Worm (Caenorhabditis elegans): ENCODE measurements around the gene nhr-291.

Gene nhr-291

ce11 chrV:15347292-15347691, 28.5 kb downstream of the nhr-291 start, which contains the start of gene C29F3.3:
Gene C29F3.3, minus strand, starts transcription at chrV:15347392.
- TF ChIP-seq sem-2 (GFP tag; optimal IDR thresholded peaks at IDR 0.05) (no peak), snpc-4 (tag; optimal IDR thresholded peaks at IDR 0.05) (no peak), lin-32 (GFP tag; optimal IDR thresholded peaks at IDR 0.05) (no peak), mls-2 (tag; optimal IDR thresholded peaks at IDR 0.05) (no peak), ces-1 (GFP tag; optimal IDR thresholded peaks at IDR 0.05) (no peak), ceh-43 (GFP tag; optimal IDR thresholded peaks at IDR 0.05) (no peak), flh-1 (GFP tag; optimal IDR thresholded peaks at IDR 0.05) (no peak), nhr-12 (tag; optimal IDR thresholded peaks at IDR 0.05) (no peak), lin-13 (tag; optimal IDR thresholded peaks at IDR 0.05) (no peak), tbx-8 (GFP tag; optimal IDR thresholded peaks at IDR 0.05) (no peak), ztf-11 (tag; optimal IDR thresholded peaks at IDR 0.05) (no peak), ceh-83 (GFP tag; optimal IDR thresholded peaks at IDR 0.05) (no peak), nhr-2 (tag; optimal IDR thresholded peaks at IDR 0.05) (no peak), elt-3 (tag; optimal IDR thresholded peaks at IDR 0.05) (no peak)

DNA sequence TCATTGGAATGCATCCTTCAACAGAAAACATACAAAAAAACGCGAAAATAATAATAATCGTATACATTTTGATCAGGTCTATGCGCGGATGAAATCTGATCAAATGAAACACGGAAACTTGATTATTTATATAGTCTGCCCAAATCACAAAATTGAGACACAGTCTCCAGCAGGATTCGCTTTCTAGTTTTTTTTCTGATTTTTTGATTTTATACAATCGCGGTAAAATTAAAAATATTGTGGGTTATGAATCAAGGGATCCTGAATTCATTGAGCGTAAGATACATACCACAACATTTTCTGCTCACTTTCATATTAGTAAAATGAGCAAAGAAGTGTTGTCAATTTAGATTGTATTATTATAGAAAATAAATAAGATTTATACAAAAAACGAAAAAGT, 30.3 kb downstream of the nhr-291 start, which contains the start of gene clec-230:
Gene clec-230, minus strand, starts transcription at position 101 of the 400 bp plus-strand sequence.
- TF ChIP-seq pha-4 (tag; optimal IDR thresholded peaks at IDR 0.05) (no peak), zip-8 (tag; optimal IDR thresholded peaks at IDR 0.05) (no peak), cnd-1 (tag; optimal IDR thresholded peaks at IDR 0.05) (no peak), nhr-237 (tag; optimal IDR thresholded peaks at IDR 0.05) (no peak), hlh-1 (tag; optimal IDR thresholded peaks at IDR 0.05) (no peak), unc-39 (tag; optimal IDR thresholded peaks at IDR 0.05) (no peak), nhr-76 (tag; optimal IDR thresholded peaks at IDR 0.05) (no peak), mab-5 (tag; optimal IDR thresholded peaks at IDR 0.05) (no peak), snpc-4 (tag; optimal IDR thresholded peaks at IDR 0.05) (no peak), nhr-12 (tag; optimal IDR thresholded peaks at IDR 0.05) (no peak), flh-1 (GFP tag; optimal IDR thresholded peaks at IDR 0.05) (no peak), ceh-83 (GFP tag; optimal IDR thresholded peaks at IDR 0.05) (no peak), lin-13 (tag; optimal IDR thresholded peaks at IDR 0.05) (no peak), ces-1 (GFP tag; optimal IDR thresholded peaks at IDR 0.05) (no peak), unc-62 (GFP tag; optimal IDR thresholded peaks at IDR 0.05) (no peak), unc-120 (tag; optimal IDR thresholded peaks at IDR 0.05; ENCODE audit: poor library complexity, severe bottlenecking) (no peak), mep-1 (tag; optimal IDR thresholded peaks at IDR 0.05) (no peak), elt-3 (tag; optimal IDR thresholded peaks at IDR 0.05) (no peak), sem-2 (GFP tag; optimal IDR thresholded peaks at IDR 0.05) (no peak)

ce11 chrV:15350615-15351014, 31.9 kb downstream of the nhr-291 start, which contains the start of gene clec-231:
Gene clec-231, minus strand, starts transcription at chrV:15350715.
- TF ChIP-seq blmp-1 (tag; optimal IDR thresholded peaks at IDR 0.05) (no peak), tbx-8 (GFP tag; optimal IDR thresholded peaks at IDR 0.05) (no peak), bed-3 (GFP tag; optimal IDR thresholded peaks at IDR 0.05) (no peak), ztf-11 (tag; optimal IDR thresholded peaks at IDR 0.05) (no peak), nhr-76 (tag; optimal IDR thresholded peaks at IDR 0.05) (no peak), ham-2 (GFP tag; optimal IDR thresholded peaks at IDR 0.05) (no peak), sem-2 (GFP tag; optimal IDR thresholded peaks at IDR 0.05) (no peak), hlh-1 (tag; optimal IDR thresholded peaks at IDR 0.05) (no peak), M03D4.4 (tag; optimal IDR thresholded peaks at IDR 0.05) (no peak), lin-32 (GFP tag; optimal IDR thresholded peaks at IDR 0.05) (no peak), flh-1 (GFP tag; optimal IDR thresholded peaks at IDR 0.05) (no peak), unc-62 (GFP tag; optimal IDR thresholded peaks at IDR 0.05) (no peak)

DNA sequence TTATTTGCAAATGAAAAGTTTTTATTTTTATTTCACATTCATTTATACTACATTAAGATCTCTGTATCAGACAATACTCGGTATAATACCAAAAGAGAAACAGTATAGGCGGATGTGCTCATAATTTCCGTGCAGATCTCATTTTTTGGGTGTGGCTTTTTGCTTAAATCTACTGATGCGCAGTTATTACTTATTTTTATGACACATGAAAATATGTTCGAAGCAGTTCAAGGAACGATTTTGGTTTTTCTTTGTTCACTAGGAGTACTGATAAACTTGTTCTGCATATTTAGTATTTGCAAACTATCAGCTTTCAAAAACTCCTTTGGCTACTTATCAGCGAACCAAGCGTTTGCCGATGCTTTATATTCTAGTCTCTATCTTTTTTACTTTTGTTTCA, 33.6 kb downstream of the nhr-291 start, which contains the start of gene srx-58:
Gene srx-58, plus strand, starts transcription at position 301 of the 400 bp plus-strand sequence.
- TF ChIP-seq ces-1 (GFP tag; optimal IDR thresholded peaks at IDR 0.05) (no peak), pha-4 (tag; optimal IDR thresholded peaks at IDR 0.05) (no peak), nhr-237 (tag; optimal IDR thresholded peaks at IDR 0.05) (no peak), ceh-39 (tag; optimal IDR thresholded peaks at IDR 0.05) (no peak)

DNA sequence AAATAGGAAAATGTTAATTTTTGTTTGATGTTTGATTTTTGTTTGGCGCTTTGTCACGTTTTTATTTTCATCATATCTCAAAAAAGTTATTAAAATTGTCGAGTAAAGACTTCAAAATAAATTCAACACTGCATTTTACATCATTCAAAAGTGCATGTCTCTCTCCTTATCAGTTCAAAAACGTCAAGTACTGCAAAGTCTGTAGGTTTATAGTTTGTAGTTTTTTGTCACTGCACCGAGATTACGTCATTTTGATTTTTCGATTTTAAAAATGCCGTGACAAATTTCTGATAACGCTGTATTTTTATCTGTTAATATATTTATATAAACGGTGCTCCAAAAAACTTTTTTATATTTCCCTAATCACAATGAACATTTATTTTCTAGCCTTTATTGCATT, 35.9 kb downstream of the nhr-291 start, which contains the start of gene C29F3.7:
Gene C29F3.7, plus strand, starts transcription at position 254 of the 400 bp plus-strand sequence.
- TF ChIP-seq drap-1 (GFP tag; optimal IDR thresholded peaks at IDR 0.05) = no peak
- no peak for TF ChIP-seq mab-5 (tag; optimal IDR thresholded peaks at IDR 0.05)
- no peak for TF ChIP-seq ham-2 (GFP tag; optimal IDR thresholded peaks at IDR 0.05)
- TF ChIP-seq unc-62 (GFP tag; optimal IDR thresholded peaks at IDR 0.05) = no peak
- TF ChIP-seq sptf-1 (tag; optimal IDR thresholded peaks at IDR 0.05) = no peak
- TF ChIP-seq unc-120 (tag; optimal IDR thresholded peaks at IDR 0.05; ENCODE audit: poor library complexity, severe bottlenecking) = no peak
- TF ChIP-seq sem-2 (GFP tag; optimal IDR thresholded peaks at IDR 0.05) = no peak
- TF ChIP-seq cnd-1 (tag; optimal IDR thresholded peaks at IDR 0.05) = no peak
- TF ChIP-seq elt-1 (tag; optimal IDR thresholded peaks at IDR 0.05; ENCODE audit: borderline replicate concordance, insufficient read depth) = no peak
- TF ChIP-seq mls-2 (tag; optimal IDR thresholded peaks at IDR 0.05) = no peak
